Worm (Caenorhabditis elegans): ENCODE measurements around the gene K01D12.1.

- TF ChIP-seq ztf-29 (GFP tag; IDR thresholded peaks at IDR 0.05) (peak; percentile 12; the same call in 1 of the 2 replicates), klf-2 (GFP tag; conservative IDR thresholded peaks at IDR 0.05) (no peak), cog-1 (tag; optimal IDR thresholded peaks at IDR 0.05) (no peak), tab-1 (GFP tag; IDR thresholded peaks at IDR 0.05) (no peak), ref-1 (GFP tag; conservative IDR thresholded peaks at IDR 0.05) (no peak)
Measured at ce11 chrV:12353505-12353904, 23.9 kb upstream of the K01D12.1 start.
